Fruit fly (Drosophila melanogaster) whole organism, embryonic: ENCODE measurements around the gene CG43321.
A peak's percentile ranks its signal among the peaks of the same experiment; 100 is the strongest.

Experiments used
- Atf-2 ChIP-seq: fragments of 200-800 bp; sonication (Bioruptor generic); optimal IDR thresholded peaks from 2 replicates; lab custom pipeline; 2016; ENCODE audit warnings: missing biosample characterization, missing genetic modification characterization
- Bteb2 ChIP-seq: fragments of 200-800 bp; sonication (Bioruptor generic); optimal IDR thresholded peaks from 2 replicates; lab custom pipeline; 2016; ENCODE audit warnings: missing biosample characterization, missing genetic modification characterization
- CG10267 ChIP-seq: fragments of 200-800 bp; sonication (Bioruptor generic); optimal IDR thresholded peaks from 2 replicates; lab custom pipeline; 2018; ENCODE audit warnings: missing biosample characterization, mild to moderate bottlenecking, missing genetic modification characterization, moderate library complexity
- CG10565 ChIP-seq: fragments of 200-800 bp; sonication (Bioruptor generic); optimal IDR thresholded peaks from 3 replicates; lab custom pipeline; 2016; ENCODE audit warnings: missing biosample characterization, mild to moderate bottlenecking, missing genetic modification characterization
- CG11398 ChIP-seq: fragments of 200-800 bp; sonication (Bioruptor generic); optimal IDR thresholded peaks from 2 replicates; lab custom pipeline; 2016; ENCODE audit warnings: missing biosample characterization, missing genetic modification characterization
- CG13287 ChIP-seq: fragments of 200-800 bp; sonication (Bioruptor generic); IDR thresholded peaks from 2 replicates; pipeline ENCODE4 v1.3.6; 2022; ENCODE audit warnings: missing biosample characterization, missing genetic modification characterization; ENCODE audit not compliant: partially characterized antibody
- CG13894 ChIP-seq: fragments of 200-800 bp; sonication (Bioruptor generic); optimal IDR thresholded peaks from 3 replicates; lab custom pipeline; 2018; ENCODE audit warnings: missing biosample characterization, mild to moderate bottlenecking, missing genetic modification characterization, moderate library complexity
- CG14667 ChIP-seq: fragments of 200-800 bp; sonication (Bioruptor generic); IDR thresholded peaks from 2 replicates; pipeline ENCODE4 v1.3.6; 2022; ENCODE audit warnings: missing biosample characterization, missing genetic modification characterization
- CG1647 ChIP-seq: fragments of 200-800 bp; sonication (Bioruptor generic); optimal IDR thresholded peaks from 3 replicates; lab custom pipeline; 2016; ENCODE audit warnings: missing biosample characterization, missing genetic modification characterization
- CG16815 ChIP-seq: fragments of 200-800 bp; sonication (Bioruptor generic); optimal IDR thresholded peaks from 3 replicates; lab custom pipeline; 2017; ENCODE audit warnings: missing biosample characterization, mild to moderate bottlenecking, missing genetic modification characterization
- CG18011 ChIP-seq: fragments of 200-800 bp; sonication (Bioruptor generic); optimal IDR thresholded peaks from 2 replicates; lab custom pipeline; 2017; ENCODE audit warnings: missing biosample characterization, missing genetic modification characterization, mild to moderate bottlenecking, moderate library complexity, missing genotype
- CG18262 ChIP-seq: fragments of 200-800 bp; optimal IDR thresholded peaks from 3 replicates; lab custom pipeline; 2019; ENCODE audit warnings: missing biosample characterization, mild to moderate bottlenecking, missing genetic modification characterization, moderate library complexity
- CG32767 ChIP-seq: fragments of 200-800 bp; sonication (Bioruptor generic); IDR thresholded peaks from 2 replicates; pipeline ENCODE4 v1.3.6; 2022; ENCODE audit warnings: missing biosample characterization, missing genetic modification characterization
- CG43689 ChIP-seq: fragments of 200-800 bp; sonication (Bioruptor generic); IDR thresholded peaks from 2 replicates; pipeline ENCODE4 v1.3.6; 2022; ENCODE audit warnings: missing biosample characterization, missing genetic modification characterization
- CG5180 ChIP-seq: fragments of 200-800 bp; sonication (Bioruptor generic); optimal IDR thresholded peaks from 3 replicates; lab custom pipeline; 2017; ENCODE audit warnings: missing biosample characterization, missing genetic modification characterization, mild to moderate bottlenecking, moderate library complexity, missing genetic modification reagents
- CG6654 ChIP-seq: fragments of 200-800 bp; sonication (Bioruptor generic); optimal IDR thresholded peaks from 2 replicates; lab custom pipeline; 2017; ENCODE audit warnings: missing biosample characterization, mild to moderate bottlenecking, missing genetic modification characterization
- CG7357 ChIP-seq: fragments of 200-800 bp; sonication (Bioruptor generic); IDR thresholded peaks from 3 replicates; pipeline ENCODE4 v1.3.6; 2022; ENCODE audit warnings: missing biosample characterization, missing genetic modification characterization
- CTCF ChIP-seq: fragments of 200-800 bp; sonication (Bioruptor generic); optimal IDR thresholded peaks from 2 replicates; lab custom pipeline; 2017; ENCODE audit warnings: missing biosample characterization, mild to moderate bottlenecking, missing genetic modification characterization, moderate library complexity
- Dip3 ChIP-seq: fragments of 200-800 bp; sonication (Bioruptor generic); optimal IDR thresholded peaks from 3 replicates; lab custom pipeline; 2016; ENCODE audit warnings: missing biosample characterization, missing genetic modification characterization
- Dll ChIP-seq: fragments of 200-800 bp; sonication (Bioruptor generic); IDR thresholded peaks from 4 replicates; pipeline ENCODE4 v1.3.6; 2022; ENCODE audit warnings: missing biosample characterization, missing genetic modification characterization; ENCODE audit not compliant: partially characterized antibody
- Elba2 ChIP-seq: fragments of 200-800 bp; sonication (Bioruptor generic); optimal IDR thresholded peaks from 3 replicates; lab custom pipeline; 2016; ENCODE audit warnings: missing biosample characterization, missing genetic modification characterization
- Ets97D ChIP-seq: fragments of 200-800 bp; sonication (Bioruptor generic); optimal IDR thresholded peaks from 3 replicates; lab custom pipeline; 2016; ENCODE audit warnings: missing biosample characterization, missing genetic modification characterization
- Hmr ChIP-seq: fragments of 200-800 bp; sonication (Bioruptor generic); optimal IDR thresholded peaks from 3 replicates; lab custom pipeline; 2017; ENCODE audit warnings: mild to moderate bottlenecking, missing biosample characterization, missing genetic modification reagents, missing genetic modification characterization
- Pdp1 ChIP-seq, 2 experiments: fragments of 200-800 bp; sonication (Bioruptor generic); optimal IDR thresholded peaks; 3 replicates each; lab custom pipeline; 2016; ENCODE audit warnings: missing biosample characterization in 2 of 2, missing genetic modification characterization in 2 of 2, mild to moderate bottlenecking in 1 of 2, moderate library complexity in 1 of 2
- Poxn ChIP-seq: fragments of 200-800 bp; sonication (Bioruptor generic); IDR thresholded peaks from 2 replicates; pipeline ENCODE4 v1.3.6; 2022; ENCODE audit warnings: missing biosample characterization, missing genetic modification characterization
- Sry-β ChIP-seq: fragments of 200-800 bp; sonication (Bioruptor generic); optimal IDR thresholded peaks from 2 replicates; lab custom pipeline; 2018; ENCODE audit warnings: missing biosample characterization, mild to moderate bottlenecking, missing genetic modification characterization, moderate library complexity
- Usf ChIP-seq: fragments of 200-800 bp; sonication (Bioruptor generic); optimal IDR thresholded peaks from 2 replicates; lab custom pipeline; 2017; ENCODE audit warnings: missing genotype, missing biosample characterization, missing genetic modification characterization
- abd-A ChIP-seq: fragments of 200-800 bp; sonication (Bioruptor generic); optimal IDR thresholded peaks from 3 replicates; lab custom pipeline; 2019; ENCODE audit warnings: missing biosample characterization, mild to moderate bottlenecking, missing genetic modification characterization, moderate library complexity
- croc ChIP-seq: fragments of 200-800 bp; sonication (Bioruptor generic); conservative IDR thresholded peaks from 3 replicates; pipeline ENCODE4 v1.3.6; 2022; ENCODE audit warnings: missing biosample characterization, missing genetic modification characterization
- fd3F ChIP-seq: fragments of 200-800 bp; sonication (Bioruptor generic); optimal IDR thresholded peaks from 2 replicates; lab custom pipeline; 2018; ENCODE audit warnings: missing biosample characterization, mild to moderate bottlenecking, missing genetic modification characterization, moderate library complexity
- gce ChIP-seq: fragments of 200-800 bp; sonication (Bioruptor generic); IDR thresholded peaks from 3 replicates; pipeline ENCODE4 v1.3.6; 2022; ENCODE audit warnings: missing biosample characterization, missing genetic modification characterization
- gro ChIP-seq: fragments of 200-800 bp; sonication (Bioruptor generic); optimal IDR thresholded peaks from 2 replicates; lab custom pipeline; 2016; ENCODE audit warnings: missing biosample characterization, missing genetic modification characterization
- ham ChIP-seq: fragments of 200-800 bp; sonication (Bioruptor generic); IDR thresholded peaks from 2 replicates; pipeline ENCODE4 v1.3.6; 2022; ENCODE audit warnings: missing biosample characterization, missing genetic modification characterization
- kni ChIP-seq: fragments of 200-800 bp; sonication (Bioruptor generic); optimal IDR thresholded peaks from 3 replicates; lab custom pipeline; 2017; ENCODE audit warnings: mild to moderate bottlenecking, missing biosample characterization, missing genetic modification reagents, missing genetic modification characterization
- lab ChIP-seq: fragments of 200-800 bp; sonication (Bioruptor generic); optimal IDR thresholded peaks from 3 replicates; lab custom pipeline; 2017; ENCODE audit warnings: missing biosample characterization, missing genetic modification characterization, mild to moderate bottlenecking, moderate library complexity, missing genetic modification reagents
- lbe ChIP-seq: fragments of 200-800 bp; sonication (Bioruptor generic); optimal IDR thresholded peaks from 2 replicates; lab custom pipeline; 2016; ENCODE audit warnings: missing biosample characterization, mild to moderate bottlenecking, missing genetic modification characterization
- nmo ChIP-seq: fragments of 200-800 bp; sonication (Bioruptor generic); optimal IDR thresholded peaks from 2 replicates; lab custom pipeline; 2018; ENCODE audit warnings: missing biosample characterization, mild to moderate bottlenecking, missing genetic modification characterization, moderate library complexity
- onecut ChIP-seq: fragments of 200-800 bp; sonication (Bioruptor generic); IDR thresholded peaks from 2 replicates; pipeline ENCODE4 v1.3.6; 2022; ENCODE audit warnings: missing biosample characterization, missing genetic modification characterization
- pum ChIP-seq: fragments of 200-800 bp; sonication (Bioruptor generic); optimal IDR thresholded peaks from 2 replicates; lab custom pipeline; 2016; ENCODE audit warnings: missing biosample characterization, missing genetic modification characterization
- ranshi ChIP-seq: fragments of 200-800 bp; sonication (Bioruptor generic); IDR thresholded peaks from 2 replicates; pipeline ENCODE4 v1.3.6; 2022; ENCODE audit warnings: missing biosample characterization, missing genetic modification characterization
- rib ChIP-seq: fragments of 200-800 bp; sonication (Bioruptor generic); IDR thresholded peaks from 2 replicates; pipeline ENCODE4 v1.3.6; 2022; ENCODE audit warnings: missing biosample characterization, missing genetic modification characterization
- schlank ChIP-seq: fragments of 200-800 bp; sonication (Bioruptor generic); optimal IDR thresholded peaks from 2 replicates; lab custom pipeline; 2018; ENCODE audit warnings: missing biosample characterization, mild to moderate bottlenecking, missing genetic modification characterization
- slou ChIP-seq: fragments of 200-800 bp; sonication (Bioruptor generic); optimal IDR thresholded peaks from 3 replicates; lab custom pipeline; 2016; ENCODE audit warnings: missing biosample characterization, missing genetic modification characterization
- sr ChIP-seq: fragments of 200-800 bp; sonication (Bioruptor generic); IDR thresholded peaks from 3 replicates; pipeline ENCODE4 v1.3.6; 2022; ENCODE audit warnings: missing biosample characterization, missing genetic modification characterization
- ssp ChIP-seq: fragments of 200-800 bp; sonication (Bioruptor generic); IDR thresholded peaks from 2 replicates; pipeline ENCODE4 v1.3.6; 2022; ENCODE audit warnings: missing biosample characterization, missing genetic modification characterization
- tgo ChIP-seq: fragments of 200-800 bp; sonication (Bioruptor generic); IDR thresholded peaks from 3 replicates; pipeline ENCODE4 v1.3.6; 2022; ENCODE audit warnings: missing biosample characterization, missing genetic modification characterization
- tio ChIP-seq: fragments of 200-800 bp; sonication (Bioruptor generic); optimal IDR thresholded peaks from 2 replicates; lab custom pipeline; 2017; ENCODE audit warnings: missing biosample characterization, missing genetic modification characterization, inconsistent platforms
- tll ChIP-seq, 2 experiments: fragments of 200-800 bp in 1 of 2; fragments of >200 bp in 1 of 2; sonication (Bioruptor generic) in 1 of 2; optimal IDR thresholded peaks; 2 replicates each; lab custom pipeline; 2017 to 2019; ENCODE audit warnings: missing biosample characterization in 2 of 2, missing genetic modification characterization in 2 of 2, mild to moderate bottlenecking in 1 of 2, moderate library complexity in 1 of 2
- usp ChIP-seq: fragments of >200 bp; optimal IDR thresholded peaks from 2 replicates; lab custom pipeline; 2017; ENCODE audit warnings: missing biosample characterization, missing genetic modification characterization
- vvl ChIP-seq: fragments of 200-800 bp; sonication (Bioruptor generic); IDR thresholded peaks from 2 replicates; pipeline ENCODE4 v1.3.6; 2022; ENCODE audit warnings: missing biosample characterization, missing genetic modification characterization
- zen ChIP-seq: fragments of 200-800 bp; sonication (Bioruptor generic); optimal IDR thresholded peaks from 3 replicates; lab custom pipeline; 2018; ENCODE audit warnings: missing biosample characterization, mild to moderate bottlenecking, missing genetic modification characterization, moderate library complexity

The CG43321 gene

DNA sequence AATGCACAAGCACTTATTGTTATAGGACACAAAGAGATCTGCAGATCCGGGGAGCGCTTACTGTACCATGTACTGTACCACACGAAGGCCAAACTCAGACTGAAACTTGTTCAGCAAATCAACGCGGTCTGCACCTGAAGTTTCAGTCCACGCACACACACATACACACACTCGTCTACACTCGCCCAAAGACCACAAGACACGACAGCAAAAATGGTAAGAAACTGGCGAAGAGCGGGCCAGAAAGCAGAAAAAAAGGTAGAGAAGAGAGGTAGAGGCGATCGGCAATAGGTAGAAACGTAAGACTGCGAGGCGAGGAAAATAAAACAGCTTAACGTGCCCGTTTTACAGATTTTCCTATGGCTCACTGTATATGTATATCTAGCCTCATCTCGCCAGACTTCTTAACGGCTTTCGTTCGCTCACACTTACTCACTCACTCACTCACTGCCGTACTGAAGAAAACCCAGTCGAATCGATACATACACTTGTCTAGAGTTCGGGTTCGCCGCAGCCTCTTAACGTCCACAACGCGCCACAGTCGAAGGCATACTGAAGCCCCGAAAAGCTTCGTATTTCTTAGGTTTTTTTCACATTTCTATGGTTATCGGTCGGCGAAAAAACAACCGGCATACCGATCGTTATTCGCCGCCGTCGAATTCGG, 2.1 kb upstream of the CG43321 start, which contains the start of gene uif (continued):
- TF ChIP-seq gce (GFP tag; lab: Robert Waterston, UW) (no peak), croc (GFP tag; lab: Robert Waterston, UW) (no peak), schlank (tag; lab: Kevin White, UChicago) (no peak), kni (peak; percentile 95), Atf-2 (GFP tag; lab: Kevin White, UChicago) (no peak), ham (GFP tag; lab: Robert Waterston, UW) (no peak), CG6654 (GFP tag; lab: Kevin White, UChicago) (no peak), pum (GFP tag; lab: Kevin White, UChicago) (no peak), CG14667 (no peak), Usf (no peak), Pdp1 (GFP tag; optimal IDR thresholded peaks at IDR 0.05; lab: Kevin White, UChicago) (no peak), sr (GFP tag; lab: Robert Waterston, UW) (no peak), usp (GFP tag; lab: Kevin White, UChicago) (no peak), tio (GFP tag; lab: Kevin White, UChicago) (no peak), CG13287 (GFP tag; lab: Robert Waterston, UW) (peak; percentile 17; the same call in 1 of the 2 replicates), slou (GFP tag; lab: Kevin White, UChicago) (no peak), rib (GFP tag; lab: Robert Waterston, UW) (peak; percentile 20; the same call in 1 of the 2 replicates), CG11398 (GFP tag; lab: Kevin White, UChicago) (no peak), Poxn (GFP tag; lab: Robert Waterston, UW) (no peak), gro (GFP tag; lab: Kevin White, UChicago) (no peak), Hmr (GFP tag; lab: Kevin White, UChicago) (no peak), tll (GFP tag; optimal IDR thresholded peaks at IDR 0.05; lab: Kevin White, UChicago) (no peak), CG1647 (GFP tag; lab: Kevin White, UChicago) (no peak), vvl (GFP tag; lab: Robert Waterston, UW) (0 out of 2 replicates have a peak, but pooled peaks have one; percentile 37), Ets97D (no peak), CG16815 (GFP tag; lab: Kevin White, UChicago) (no peak), Dll (GFP tag; lab: Robert Waterston, UW) (0 out of 4 replicates have a peak, but pooled peaks have one; percentile 29), onecut (peak; percentile 45; the same call in 1 of the 2 replicates), ranshi (no peak), CG32767 (peak; percentile 38; the same call in 1 of the 2 replicates), Dip3 (GFP tag; lab: Kevin White, UChicago) (no peak), lab (no peak), CG5180 (GFP tag; lab: Kevin White, UChicago) (no peak), abd-A (tag; lab: Kevin White, UChicago) (no peak), lbe (GFP tag; lab: Kevin White, UChicago) (no peak), CG43689 (no peak), zen (tag; lab: Kevin White, UChicago) (no peak), Bteb2 (GFP tag; lab: Kevin White, UChicago) (no peak), CG10267 (no peak), CG13894 (tag; lab: Kevin White, UChicago) (no peak), nmo (GFP tag; lab: Kevin White, UChicago) (no peak), ssp (GFP tag; lab: Robert Waterston, UW) (no peak), tgo (GFP tag; lab: Robert Waterston, UW) (no peak), CTCF (GFP tag; lab: Kevin White, UChicago) (no peak), fd3F (GFP tag; lab: Kevin White, UChicago) (no peak), CG7357 (no peak), CG18262 (tag; lab: Kevin White, UChicago) (no peak), Sry-β (GFP tag; lab: Kevin White, UChicago) (no peak), CG10565 (no peak), Elba2 (peak; percentile 49), CG18011 (GFP tag; lab: Kevin White, UChicago) (no peak)
